Fruit fly (Drosophila melanogaster) whole organism, prepupa: ENCODE measurements around the gene trbd.

Experiments used
- Blimp-1 ChIP-seq: fragments of 200-800 bp; sonication (Bioruptor generic); optimal IDR thresholded peaks from 3 replicates; lab custom pipeline; 2017; ENCODE audit warnings: missing biosample characterization, missing genetic modification characterization, mild to moderate bottlenecking, moderate library complexity, missing genetic modification reagents
- CG10669 ChIP-seq: fragments of 200-800 bp; sonication (Bioruptor generic); optimal IDR thresholded peaks from 3 replicates; lab custom pipeline; 2018; ENCODE audit warnings: missing biosample characterization, mild to moderate bottlenecking, missing genetic modification characterization, moderate library complexity
- CG11294 ChIP-seq: fragments of 200-800 bp; sonication (Bioruptor generic); IDR thresholded peaks from 2 replicates; pipeline ENCODE4 v1.3.6; 2022; ENCODE audit warnings: missing biosample characterization, missing genetic modification characterization
- CG11762 ChIP-seq: fragments of 200-800 bp; sonication (Bioruptor generic); optimal IDR thresholded peaks from 3 replicates; lab custom pipeline; 2016; ENCODE audit warnings: missing biosample characterization, missing genetic modification characterization; ENCODE audit not compliant: insufficient read depth
- CG11902 ChIP-seq: fragments of 200-800 bp; sonication (Bioruptor generic); optimal IDR thresholded peaks from 3 replicates; lab custom pipeline; 2016; ENCODE audit warnings: missing biosample characterization, missing genetic modification characterization
- CG15336 ChIP-seq: fragments of 200-800 bp; sonication (Bioruptor generic); IDR thresholded peaks from 2 replicates; pipeline ENCODE4 v1.3.6; 2022; ENCODE audit warnings: missing biosample characterization, missing genetic modification characterization
- CG1621 ChIP-seq: fragments of 200-800 bp; sonication (Bioruptor generic); optimal IDR thresholded peaks from 3 replicates; lab custom pipeline; 2018; ENCODE audit warnings: missing biosample characterization, mild to moderate bottlenecking, missing genetic modification characterization
- CG16779 ChIP-seq: fragments of 200-800 bp; sonication (Bioruptor generic); optimal IDR thresholded peaks from 3 replicates; lab custom pipeline; 2017; ENCODE audit warnings: missing biosample characterization, mild to moderate bottlenecking, missing genetic modification characterization
- CG3032 ChIP-seq: fragments of 200-800 bp; optimal IDR thresholded peaks from 2 replicates; lab custom pipeline; 2019; ENCODE audit warnings: missing biosample characterization, mild to moderate bottlenecking, missing genetic modification characterization, moderate library complexity
- CG31627 ChIP-seq: fragments of 200-800 bp; sonication (Bioruptor generic); optimal IDR thresholded peaks from 3 replicates; lab custom pipeline; 2016; ENCODE audit warnings: missing biosample characterization, missing genetic modification characterization
- CG32006 ChIP-seq: fragments of 200-800 bp; sonication (Bioruptor generic); optimal IDR thresholded peaks from 3 replicates; lab custom pipeline; 2017; ENCODE audit warnings: missing biosample characterization, mild to moderate bottlenecking, missing genetic modification characterization
- CG34406 ChIP-seq: fragments of 200-800 bp; sonication (Bioruptor generic); optimal IDR thresholded peaks from 3 replicates; lab custom pipeline; 2016; ENCODE audit warnings: missing biosample characterization, missing genetic modification characterization
- CG3919 ChIP-seq: fragments of 200-800 bp; sonication (Bioruptor generic); optimal IDR thresholded peaks from 3 replicates; lab custom pipeline; 2016; ENCODE audit warnings: missing biosample characterization, missing genetic modification characterization
- CG6276 ChIP-seq: fragments of 200-800 bp; sonication (Bioruptor generic); optimal IDR thresholded peaks from 2 replicates; lab custom pipeline; 2017; ENCODE audit warnings: missing biosample characterization, mild to moderate bottlenecking, missing genetic modification characterization
- CG6808 ChIP-seq: fragments of 200-800 bp; sonication (Bioruptor generic); optimal IDR thresholded peaks from 3 replicates; lab custom pipeline; 2017; ENCODE audit warnings: missing biosample characterization, missing genetic modification characterization, mild to moderate bottlenecking, moderate library complexity, missing genetic modification reagents
- CG6854 ChIP-seq: fragments of 200-800 bp; sonication (Bioruptor generic); optimal IDR thresholded peaks from 2 replicates; lab custom pipeline; 2017; ENCODE audit warnings: missing biosample characterization, mild to moderate bottlenecking, missing genetic modification characterization
- CG7368 ChIP-seq: fragments of 200-800 bp; sonication (Bioruptor generic); optimal IDR thresholded peaks from 3 replicates; lab custom pipeline; 2016; ENCODE audit warnings: missing biosample characterization, missing genetic modification characterization
- CG8632 ChIP-seq: fragments of 200-800 bp; sonication (Bioruptor generic); optimal IDR thresholded peaks from 3 replicates; lab custom pipeline; 2016; ENCODE audit warnings: missing biosample characterization, missing genetic modification characterization
- Eip75B ChIP-seq: fragments of 200-800 bp; sonication (Bioruptor generic); optimal IDR thresholded peaks from 3 replicates; lab custom pipeline; 2016; ENCODE audit warnings: missing biosample characterization, missing genetic modification characterization
- Eip78C ChIP-seq: fragments of 200-800 bp; sonication (Bioruptor generic); peaks from one replicate; lab custom pipeline; 2016; ENCODE audit warnings: missing biosample characterization, missing genetic modification characterization
- Eip93F ChIP-seq: fragments of 200-800 bp; sonication (Bioruptor generic); optimal IDR thresholded peaks from 2 replicates; lab custom pipeline; 2016; ENCODE audit warnings: missing biosample characterization, mild to moderate bottlenecking, missing genetic modification characterization
- Ets21C ChIP-seq: fragments of 200-800 bp; sonication (Bioruptor generic); optimal IDR thresholded peaks from 3 replicates; lab custom pipeline; 2016; ENCODE audit warnings: missing biosample characterization, missing genetic modification characterization
- Ets96B ChIP-seq: fragments of 200-800 bp; optimal IDR thresholded peaks from 2 replicates; lab custom pipeline; 2019; ENCODE audit warnings: missing biosample characterization, mild to moderate bottlenecking, missing genetic modification characterization, moderate library complexity
- Hr38 ChIP-seq: sonication (Bioruptor generic); optimal IDR thresholded peaks from 2 replicates; lab custom pipeline; 2016; ENCODE audit warnings: missing biosample characterization, missing genetic modification characterization
- Hr39 ChIP-seq: fragments of 200-800 bp; sonication (Bioruptor generic); optimal IDR thresholded peaks from 2 replicates; lab custom pipeline; 2016; ENCODE audit warnings: missing biosample characterization, missing genetic modification characterization
- Hr4 ChIP-seq: fragments of 200-800 bp; sonication (Bioruptor generic); optimal IDR thresholded peaks from 3 replicates; lab custom pipeline; 2016; ENCODE audit warnings: missing biosample characterization, missing genetic modification characterization
- Lpt ChIP-seq: fragments of 200-800 bp; sonication (Bioruptor generic); optimal IDR thresholded peaks from 3 replicates; lab custom pipeline; 2016; ENCODE audit warnings: missing biosample characterization, missing genetic modification characterization
- Met ChIP-seq: fragments of 200-800 bp; sonication (Bioruptor generic); optimal IDR thresholded peaks from 3 replicates; lab custom pipeline; 2016; ENCODE audit warnings: missing biosample characterization, missing genetic modification characterization
- Smox ChIP-seq: fragments of 200-800 bp; sonication (Bioruptor generic); optimal IDR thresholded peaks from 3 replicates; lab custom pipeline; 2016; ENCODE audit warnings: missing biosample characterization, missing genetic modification characterization
- Sox102F ChIP-seq: fragments of 200-800 bp; sonication (Bioruptor generic); optimal IDR thresholded peaks from 2 replicates; lab custom pipeline; 2016; ENCODE audit warnings: missing biosample characterization, mild to moderate bottlenecking, missing genetic modification characterization
- Sox14 ChIP-seq: fragments of 200-800 bp; sonication (Bioruptor generic); optimal IDR thresholded peaks from 3 replicates; lab custom pipeline; 2016; ENCODE audit warnings: missing biosample characterization, missing genetic modification characterization
- Sox15 ChIP-seq: fragments of 200-800 bp; sonication (Bioruptor generic); optimal IDR thresholded peaks from 3 replicates; lab custom pipeline; 2016; ENCODE audit warnings: missing biosample characterization, missing genetic modification characterization
- achi ChIP-seq: fragments of 200-800 bp; sonication (Bioruptor generic); optimal IDR thresholded peaks from 3 replicates; lab custom pipeline; 2016; ENCODE audit warnings: missing biosample characterization, missing genetic modification characterization
- cyc ChIP-seq: fragments of 200-800 bp; sonication (Bioruptor generic); optimal IDR thresholded peaks from 3 replicates; lab custom pipeline; 2016; ENCODE audit warnings: missing biosample characterization, missing genetic modification characterization
- dac ChIP-seq: fragments of 200-800 bp; sonication (Bioruptor generic); optimal IDR thresholded peaks from 2 replicates; lab custom pipeline; 2017; ENCODE audit warnings: missing biosample characterization, mild to moderate bottlenecking, missing genetic modification characterization
- eg ChIP-seq: fragments of 200-800 bp; sonication (Bioruptor generic); IDR thresholded peaks from 3 replicates; pipeline ENCODE4 v1.3.6; 2022; ENCODE audit warnings: missing biosample characterization, missing genetic modification characterization
- esn ChIP-seq: fragments of 200-800 bp; sonication (Bioruptor generic); optimal IDR thresholded peaks from 2 replicates; lab custom pipeline; 2016; ENCODE audit warnings: missing biosample characterization, mild to moderate bottlenecking, missing genetic modification characterization, moderate library complexity
- fd59A ChIP-seq: fragments of 200-800 bp; sonication (Bioruptor generic); optimal IDR thresholded peaks from 2 replicates; lab custom pipeline; 2017; ENCODE audit warnings: missing biosample characterization, mild to moderate bottlenecking, missing genetic modification characterization, missing genetic modification reagents
- fd85E ChIP-seq: fragments of 200-800 bp; sonication (Bioruptor generic); optimal IDR thresholded peaks from 3 replicates; lab custom pipeline; 2016; ENCODE audit warnings: missing biosample characterization, missing genetic modification characterization
- fkh ChIP-seq: fragments of 200-800 bp; sonication (Bioruptor generic); optimal IDR thresholded peaks from 3 replicates; lab custom pipeline; 2017; ENCODE audit warnings: missing biosample characterization, mild to moderate bottlenecking, missing genetic modification characterization, moderate library complexity
- net ChIP-seq: fragments of 200-800 bp; sonication (Bioruptor generic); optimal IDR thresholded peaks from 3 replicates; lab custom pipeline; 2016; ENCODE audit warnings: missing biosample characterization, missing genetic modification characterization
- pdm3 ChIP-seq: fragments of 200-800 bp; sonication (Bioruptor generic); optimal IDR thresholded peaks from 3 replicates; lab custom pipeline; 2016; ENCODE audit warnings: missing biosample characterization, missing genetic modification characterization
- ss ChIP-seq, 2 experiments: fragments of 200-800 bp; sonication (Bioruptor generic); optimal IDR thresholded peaks; 2 replicates in 1 of 2; 3 replicates in 1 of 2; lab custom pipeline; 2017 to 2018; ENCODE audit warnings: mild to moderate bottlenecking in 2 of 2, missing biosample characterization in 2 of 2, missing genetic modification characterization in 2 of 2, moderate library complexity in 1 of 2
- svp ChIP-seq: fragments of 200-800 bp; sonication (Bioruptor generic); peaks from one replicate; lab custom pipeline; 2016; ENCODE audit warnings: missing biosample characterization, missing genetic modification characterization
- topi ChIP-seq: fragments of 200-800 bp; sonication (Bioruptor generic); optimal IDR thresholded peaks from 3 replicates; lab custom pipeline; 2016; ENCODE audit warnings: missing biosample characterization, missing genetic modification characterization
- vri ChIP-seq: fragments of 200-800 bp; sonication (Bioruptor generic); optimal IDR thresholded peaks from 3 replicates; lab custom pipeline; 2016; ENCODE audit warnings: missing biosample characterization, mild to moderate bottlenecking, missing genetic modification characterization

trbd gene

DNA sequence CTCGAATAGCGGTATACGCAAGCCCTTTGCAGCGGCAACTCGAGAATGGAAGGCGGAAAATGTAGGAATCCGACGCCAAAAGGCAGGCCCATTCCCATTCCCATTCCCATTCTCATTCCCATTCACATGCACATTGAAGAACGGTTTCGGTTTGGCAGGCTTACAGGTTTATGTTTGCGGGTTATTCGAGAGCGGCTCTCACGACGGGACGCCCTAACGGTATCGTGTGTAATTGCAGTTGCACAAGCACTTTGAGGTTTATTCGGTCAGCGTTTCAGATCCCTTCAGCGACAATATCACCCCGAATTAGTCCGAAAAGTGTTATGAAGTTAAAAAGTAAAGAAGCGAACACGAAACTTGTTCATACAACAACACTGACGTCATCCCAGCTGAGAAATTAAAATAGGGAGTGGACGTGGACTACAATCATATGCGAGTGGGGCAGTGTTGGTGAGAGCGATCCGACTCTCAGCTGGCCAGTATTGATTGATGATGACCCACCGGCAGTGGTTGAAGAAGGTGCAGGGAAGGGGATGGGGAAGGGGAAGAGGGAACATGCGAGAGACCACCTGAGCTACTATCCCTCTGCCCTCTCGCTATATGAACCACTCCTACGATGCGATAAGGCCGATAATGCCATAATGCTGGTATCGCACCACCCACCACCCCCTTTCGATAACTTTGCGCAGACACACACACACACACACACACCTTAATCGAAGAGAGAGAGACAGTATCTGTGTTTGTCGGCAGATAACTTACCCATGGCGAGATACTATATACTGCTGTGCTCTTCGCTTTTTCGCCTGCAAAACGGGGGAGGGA, 6.4 kb downstream of the trbd start:
- TF ChIP-seq Sox14 (no peak), Hr39 (GFP tag; lab: Kevin White, UChicago) (no peak), Lpt (GFP tag; lab: Kevin White, UChicago) (peak; percentile 33), dac (no peak), svp (GFP tag; lab: Kevin White, UChicago) (peak; percentile 85), CG8632 (GFP tag; lab: Kevin White, UChicago) (no peak), CG31627 (GFP tag; lab: Kevin White, UChicago) (no peak), CG34406 (GFP tag; lab: Kevin White, UChicago) (no peak), CG11902 (no peak), Ets21C (no peak), Sox102F (GFP tag; lab: Kevin White, UChicago) (no peak), fkh (GFP tag; lab: Kevin White, UChicago) (peak; percentile 13), vri (GFP tag; lab: Kevin White, UChicago) (peak; percentile 99), Blimp-1 (GFP tag; lab: Kevin White, UChicago) (no peak), CG10669 (GFP tag; lab: Kevin White, UChicago) (no peak), Smox (no peak), CG3032 (no peak), CG6854 (GFP tag; lab: Kevin White, UChicago) (no peak), CG7368 (GFP tag; lab: Kevin White, UChicago) (no peak), CG6808 (GFP tag; lab: Kevin White, UChicago) (no peak), CG15336 (GFP tag; lab: Robert Waterston, UW) (no peak), Met (GFP tag; lab: Kevin White, UChicago) (no peak), achi (GFP tag; lab: Kevin White, UChicago) (no peak), eg (GFP tag; lab: Robert Waterston, UW) (no peak), CG1621 (no peak), net (no peak), CG3919 (GFP tag; lab: Kevin White, UChicago) (no peak), ss (GFP tag; optimal IDR thresholded peaks at IDR 0.05; lab: Kevin White, UChicago) (no peak), CG16779 (tag; lab: Kevin White, UChicago) (peak; percentile 42), fd85E (GFP tag; lab: Kevin White, UChicago) (peak; percentile 1), pdm3 (no peak), Eip75B (no peak), Eip93F (no peak), CG6276 (GFP tag; lab: Kevin White, UChicago) (no peak)

DNA sequence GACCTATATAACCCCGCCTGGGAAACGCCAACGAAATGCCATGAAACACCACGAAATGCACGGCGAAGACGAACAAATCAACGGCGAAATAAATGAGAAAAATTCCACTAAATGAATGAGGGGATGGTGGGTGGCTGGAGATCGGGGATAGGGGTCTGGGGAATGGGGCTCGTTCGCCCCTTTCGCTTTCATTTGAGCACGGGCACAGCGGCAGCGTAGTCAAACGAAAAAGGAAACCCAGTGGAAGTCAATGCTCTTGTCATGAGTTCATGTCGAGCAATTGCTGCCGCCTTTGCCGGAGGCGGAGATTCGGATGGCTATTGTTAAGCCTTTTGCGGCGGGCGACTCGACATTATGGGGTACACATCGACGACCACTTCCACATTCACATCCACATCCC, 7.6 kb downstream of the trbd start:
- TF ChIP-seq Blimp-1 (GFP tag; lab: Kevin White, UChicago) (peak; percentile 55), Hr38 (GFP tag; lab: Kevin White, UChicago) (no peak)

dm6 chr3R:9702567-9702966, 8.3 kb downstream of the trbd start:
- TF ChIP-seq CG11762 (GFP tag; lab: Kevin White, UChicago) = peak; percentile 64
- TF ChIP-seq CG10669 (GFP tag; lab: Kevin White, UChicago) = peak; percentile 41
- peak; percentile 78 for TF ChIP-seq CG32006 (GFP tag; lab: Kevin White, UChicago)
- TF ChIP-seq CG11294 (GFP tag; lab: Robert Waterston, UW) = no peak
- peak; percentile 73 for TF ChIP-seq svp (GFP tag; lab: Kevin White, UChicago)
- TF ChIP-seq Ets96B = peak; percentile 29
- TF ChIP-seq topi (GFP tag; lab: Kevin White, UChicago) = peak; percentile 53
- TF ChIP-seq CG34406 (GFP tag; lab: Kevin White, UChicago) = peak; percentile 42
- no peak for TF ChIP-seq Sox15 (GFP tag; lab: Kevin White, UChicago)
- TF ChIP-seq pdm3 = peak; percentile 67
- peak; percentile 64 for TF ChIP-seq esn (GFP tag; lab: Kevin White, UChicago)
- peak; percentile 59 for TF ChIP-seq achi (GFP tag; lab: Kevin White, UChicago)
- TF ChIP-seq CG6808 (GFP tag; lab: Kevin White, UChicago) = no peak
- TF ChIP-seq fd59A (GFP tag; lab: Kevin White, UChicago) = no peak
- TF ChIP-seq dac = peak; percentile 34
- TF ChIP-seq Hr4 = peak; percentile 83
- peak; percentile 48 for TF ChIP-seq Sox102F (GFP tag; lab: Kevin White, UChicago)
- no peak for TF ChIP-seq Smox
- TF ChIP-seq CG15336 (GFP tag; lab: Robert Waterston, UW) = no peak
- peak; percentile 82 for TF ChIP-seq Eip78C
- TF ChIP-seq cyc (GFP tag; lab: Kevin White, UChicago) = peak; percentile 38
- peak; percentile 58 for TF ChIP-seq Hr39 (GFP tag; lab: Kevin White, UChicago)
- TF ChIP-seq CG31627 (GFP tag; lab: Kevin White, UChicago) = peak; percentile 66
- TF ChIP-seq vri (GFP tag; lab: Kevin White, UChicago) = peak; percentile 55
